Fruit fly (Drosophila melanogaster) Kc167 (cell line): ENCODE data around the gene CG42486.

Experiments
- Myc ChIP-seq: fragments of >200 bp; optimal IDR thresholded peaks from 2 replicates; lab custom pipeline; 2017; ENCODE audit warnings: missing external identifiers
- Sin3A ChIP-seq: fragments of >200 bp; optimal IDR thresholded peaks from 2 replicates; lab custom pipeline; 2018; ENCODE audit warnings: missing external identifiers
- h ChIP-seq: fragments of >200 bp; optimal IDR thresholded peaks from 3 replicates; lab custom pipeline; 2018; ENCODE audit warnings: missing external identifiers
- insv ChIP-seq: fragments of >200 bp; optimal IDR thresholded peaks from 3 replicates; lab custom pipeline; 2018; ENCODE audit warnings: missing external identifiers
- psq ChIP-seq: fragments of >200 bp; optimal IDR thresholded peaks from 2 replicates; lab custom pipeline; 2017; ENCODE audit warnings: missing external identifiers
- ttk ChIP-seq: sonication (Bioruptor generic); optimal IDR thresholded peaks from 2 replicates; lab custom pipeline; 2017; ENCODE audit warnings: missing external identifiers

The CG42486 gene

dm6 chr2L:11842291-11843187 is at the start of gene CG42486, which contains the start of the genes CG44008, CG14933 and CG46426:
Gene CG42486 (plus strand): TSS chr2L:11843137.
Gene CG44008 (minus strand): TSS chr2L:11842445.
Gene CG14933 (plus strand): TSS chr2L:11842828.
Gene CG46426 (plus strand): TSS chr2L:11842828.
- no peak for TF ChIP-seq insv (lab: Kevin White, UChicago)
- TF ChIP-seq h (lab: Kevin White, UChicago) = no peak
- no peak for TF ChIP-seq Sin3A (lab: Kevin White, UChicago)
- TF ChIP-seq Myc = no peak
- TF ChIP-seq psq (lab: Kevin White, UChicago) = no peak
- no peak for TF ChIP-seq ttk

DNA sequence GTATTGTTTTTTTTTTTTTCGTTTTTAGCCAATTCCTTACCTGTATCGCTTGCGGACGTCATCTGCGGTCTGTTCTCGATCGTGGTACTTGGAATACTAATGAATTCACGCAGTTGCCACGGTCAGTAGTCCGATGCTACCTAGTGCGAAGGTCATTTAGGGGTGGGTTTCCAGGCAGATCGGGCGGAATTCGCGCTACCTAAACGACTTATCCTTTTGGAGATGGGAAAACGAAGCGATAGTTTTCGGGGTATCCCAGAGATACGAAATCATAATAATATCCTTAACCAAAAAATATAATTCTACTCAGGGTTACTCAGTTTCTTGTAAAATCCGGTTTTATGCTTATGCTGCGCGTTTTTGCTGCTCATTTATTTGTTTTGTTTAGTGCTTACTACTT is 49.0 kb upstream of the CG42486 start, which contains the start of gene CG14937:
Gene CG14937, minus strand, starts transcription at position 101 of the 400 bp plus-strand sequence.
- no peak for TF ChIP-seq psq (lab: Kevin White, UChicago)
- TF ChIP-seq ttk = no peak
- no peak for TF ChIP-seq insv (lab: Kevin White, UChicago)
- TF ChIP-seq Sin3A (lab: Kevin White, UChicago) = no peak

DNA sequence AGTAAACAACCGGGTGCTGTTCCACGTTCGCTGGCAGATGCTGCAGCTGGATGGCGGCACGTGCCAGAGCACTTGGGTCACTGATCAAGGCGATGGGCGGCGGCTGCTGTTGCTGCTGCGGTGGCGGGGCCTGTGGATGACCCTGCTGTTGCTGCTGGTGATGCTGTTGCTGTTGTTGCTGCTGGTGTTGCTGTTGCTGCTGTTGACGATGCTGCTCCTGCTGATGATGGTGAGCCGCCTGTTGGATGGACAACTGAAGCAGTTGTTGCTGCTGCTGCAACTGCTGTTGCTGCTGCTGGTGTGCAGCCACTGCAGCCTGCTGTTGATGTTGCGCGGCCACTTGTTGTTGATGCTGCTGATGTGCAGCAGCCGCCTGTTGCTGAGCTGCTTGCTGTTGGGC is 45.8 kb upstream of the CG42486 start:
- TF ChIP-seq h (lab: Kevin White, UChicago) = peak; percentile 18
- TF ChIP-seq ttk = no peak

DNA sequence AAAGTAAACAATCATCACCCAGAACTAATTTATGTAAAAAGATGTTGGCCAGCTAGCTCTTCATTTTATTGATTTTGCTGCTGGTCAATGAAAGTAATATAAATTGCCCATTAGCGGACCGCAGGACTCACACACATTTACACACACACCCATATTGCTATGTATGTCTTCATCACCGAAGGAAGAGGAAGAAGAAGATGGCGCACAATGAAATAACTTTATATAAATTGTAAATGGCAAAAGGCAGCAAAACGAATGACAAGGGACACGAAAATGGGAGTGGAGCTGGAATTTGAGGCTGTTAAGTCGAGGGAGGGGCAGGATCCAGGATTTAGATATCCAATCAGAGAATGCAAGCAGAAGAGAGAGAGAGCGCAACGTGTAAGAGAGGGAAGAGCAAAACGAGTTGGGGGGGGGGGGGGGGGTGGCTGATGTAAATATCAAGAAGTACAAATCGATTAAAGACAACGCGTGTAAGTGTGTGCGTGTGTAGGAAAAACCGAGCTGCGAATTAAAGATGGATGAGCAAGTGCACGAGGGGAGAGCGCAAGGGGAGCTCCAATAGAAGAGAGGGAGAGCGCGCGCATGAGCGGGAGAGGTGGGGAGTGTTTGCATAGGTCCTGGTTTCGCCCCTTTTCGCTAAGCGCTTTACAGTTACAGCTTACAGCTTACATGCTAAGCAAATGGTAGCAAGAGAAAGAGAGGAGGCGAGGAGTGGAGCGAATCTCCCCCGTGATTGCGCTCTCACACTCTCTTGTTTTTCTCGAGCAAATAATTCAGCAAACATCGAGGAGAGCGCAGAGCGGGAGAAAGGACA is 38.5 kb upstream of the CG42486 start:
- no peak for TF ChIP-seq Myc
- TF ChIP-seq insv (lab: Kevin White, UChicago) = no peak
- no peak for TF ChIP-seq Sin3A (lab: Kevin White, UChicago)
- no peak for TF ChIP-seq ttk
- TF ChIP-seq psq (lab: Kevin White, UChicago) = no peak
- no peak for TF ChIP-seq h (lab: Kevin White, UChicago)

dm6 chr2L:11806022-11806700 is 36.8 kb upstream of the CG42486 start:
- TF ChIP-seq psq (lab: Kevin White, UChicago) (peak; percentile 81), ttk (no peak), h (lab: Kevin White, UChicago) (no peak), insv (lab: Kevin White, UChicago) (no peak)

DNA sequence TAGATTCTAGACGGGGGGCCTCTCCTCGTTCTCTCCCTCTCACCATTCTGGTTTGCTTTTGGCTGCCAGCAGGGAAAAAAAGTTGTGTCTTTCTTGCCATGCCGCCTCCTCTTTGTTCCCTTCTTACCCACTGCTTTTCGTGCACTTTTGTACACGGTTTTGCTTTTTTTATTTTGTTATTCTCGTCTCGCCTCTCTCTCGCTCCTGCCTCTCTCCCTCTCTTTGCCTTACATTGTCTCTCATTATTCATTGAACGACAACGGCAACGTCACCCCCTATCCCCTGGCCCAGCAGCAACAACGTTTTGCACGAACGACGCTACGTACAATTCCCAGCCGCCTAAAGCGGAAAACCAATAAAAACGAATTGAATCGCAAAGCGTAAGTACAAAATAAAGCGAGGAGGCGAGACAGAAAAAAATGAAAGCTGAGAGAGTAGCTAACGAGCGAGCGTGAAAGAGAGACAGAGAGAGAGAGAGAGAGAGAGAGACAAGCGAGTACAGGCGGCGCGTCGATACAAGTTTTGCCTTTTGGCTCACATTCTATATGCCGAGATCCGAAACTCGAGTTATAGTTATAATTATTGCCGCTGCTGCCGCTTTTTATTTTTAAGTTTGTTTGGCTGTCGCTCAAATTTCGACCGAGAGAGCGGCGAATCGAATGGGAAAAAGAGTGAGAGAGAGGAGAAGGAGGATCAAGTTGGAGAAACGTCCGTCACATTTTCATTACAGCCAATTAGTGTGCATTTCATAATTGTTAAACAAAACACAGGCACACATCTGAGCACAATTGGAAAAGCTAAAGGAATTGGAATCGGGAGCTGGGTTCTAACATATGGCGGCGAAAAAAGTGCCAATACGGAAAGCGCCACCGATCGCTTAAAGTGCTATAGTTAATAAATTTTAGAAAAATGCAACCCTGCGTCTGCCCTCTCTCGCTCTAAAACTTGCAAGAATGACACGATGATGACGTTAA is 35.9 kb upstream of the CG42486 start:
- TF ChIP-seq h (lab: Kevin White, UChicago) (no peak), psq (lab: Kevin White, UChicago) (peak; percentile 57)

DNA sequence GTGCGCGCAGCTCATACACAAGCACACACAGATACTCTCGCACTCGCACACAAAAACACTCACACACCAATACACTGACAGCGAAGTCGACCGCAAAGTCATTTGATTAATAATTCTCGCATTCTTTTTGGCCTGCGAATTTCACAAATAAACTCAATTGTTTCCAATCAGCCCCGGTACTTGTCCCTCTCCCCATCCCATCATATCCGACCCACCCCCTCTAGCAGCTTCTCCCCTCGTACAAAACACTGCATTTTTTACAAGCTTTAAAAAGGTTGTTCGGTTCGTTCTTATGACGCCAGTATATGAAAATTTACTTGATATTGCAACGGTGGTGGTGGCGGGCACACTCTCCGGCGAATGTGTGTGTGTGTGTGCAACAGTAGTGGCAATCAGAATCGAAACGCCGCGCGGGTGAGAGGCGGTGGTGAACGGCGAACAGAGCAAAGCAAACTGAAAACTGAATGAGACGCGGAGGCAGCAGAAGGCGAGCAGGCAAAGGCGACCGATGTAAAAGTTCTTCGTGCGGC is 35.2 kb upstream of the CG42486 start:
- TF ChIP-seq insv (lab: Kevin White, UChicago) (no peak), psq (lab: Kevin White, UChicago) (peak; percentile 32)

dm6 chr2L:11808327-11808701 is 34.6 kb upstream of the CG42486 start:
- TF ChIP-seq Myc (no peak), h (lab: Kevin White, UChicago) (no peak), insv (lab: Kevin White, UChicago) (no peak), Sin3A (lab: Kevin White, UChicago) (no peak), ttk (no peak), psq (lab: Kevin White, UChicago) (no peak)

- TF ChIP-seq h (lab: Kevin White, UChicago) (no peak), ttk (no peak), insv (lab: Kevin White, UChicago) (no peak), Sin3A (lab: Kevin White, UChicago) (no peak)
These were observed 34.0 kb upstream of the CG42486 start, which contains the start of gene crol for dm6 chr2L:11808702-11809583. Gene crol (minus strand): TSS chr2L:11809438.

dm6 chr2L:11809823-11810222 is 33.1 kb upstream of the CG42486 start:
- no peak for TF ChIP-seq ttk
- no peak for TF ChIP-seq Sin3A (lab: Kevin White, UChicago)
- no peak for TF ChIP-seq Myc
- no peak for TF ChIP-seq insv (lab: Kevin White, UChicago)
- no peak for TF ChIP-seq h (lab: Kevin White, UChicago)
- no peak for TF ChIP-seq psq (lab: Kevin White, UChicago)
